Fruit fly (Drosophila melanogaster) whole organism, prepupa: Measurements from ENCODE around the gene CG2126.

Experiments
- Blimp-1 ChIP-seq: fragments of 200-800 bp; sonication (Bioruptor generic); optimal IDR thresholded peaks from 3 replicates; lab custom pipeline; 2017; ENCODE audit warnings: missing biosample characterization, missing genetic modification characterization, mild to moderate bottlenecking, moderate library complexity, missing genetic modification reagents
- CG11902 ChIP-seq: fragments of 200-800 bp; sonication (Bioruptor generic); optimal IDR thresholded peaks from 3 replicates; lab custom pipeline; 2016; ENCODE audit warnings: missing biosample characterization, missing genetic modification characterization
- CG15336 ChIP-seq: fragments of 200-800 bp; sonication (Bioruptor generic); IDR thresholded peaks from 2 replicates; pipeline ENCODE4 v1.3.6; 2022; ENCODE audit warnings: missing biosample characterization, missing genetic modification characterization
- CG4318 ChIP-seq: fragments of 200-800 bp; sonication (Bioruptor generic); optimal IDR thresholded peaks from 3 replicates; lab custom pipeline; 2017; ENCODE audit warnings: missing biosample characterization, mild to moderate bottlenecking, missing genetic modification characterization
- CG9139 ChIP-seq: fragments of 200-800 bp; sonication (Bioruptor generic); optimal IDR thresholded peaks from 3 replicates; lab custom pipeline; 2017; ENCODE audit warnings: missing biosample characterization, mild to moderate bottlenecking, missing genetic modification characterization
- Hr39 ChIP-seq: fragments of 200-800 bp; sonication (Bioruptor generic); optimal IDR thresholded peaks from 2 replicates; lab custom pipeline; 2016; ENCODE audit warnings: missing biosample characterization, missing genetic modification characterization
- OdsH ChIP-seq: fragments of 200-800 bp; sonication (Bioruptor generic); optimal IDR thresholded peaks from 3 replicates; lab custom pipeline; 2016; ENCODE audit warnings: missing biosample characterization, missing genetic modification characterization
- Sox14 ChIP-seq: fragments of 200-800 bp; sonication (Bioruptor generic); optimal IDR thresholded peaks from 3 replicates; lab custom pipeline; 2016; ENCODE audit warnings: missing biosample characterization, missing genetic modification characterization
- fd59A ChIP-seq: fragments of 200-800 bp; sonication (Bioruptor generic); optimal IDR thresholded peaks from 2 replicates; lab custom pipeline; 2017; ENCODE audit warnings: missing biosample characterization, mild to moderate bottlenecking, missing genetic modification characterization, missing genetic modification reagents
- fd85E ChIP-seq: fragments of 200-800 bp; sonication (Bioruptor generic); optimal IDR thresholded peaks from 3 replicates; lab custom pipeline; 2016; ENCODE audit warnings: missing biosample characterization, missing genetic modification characterization
- pdm3 ChIP-seq: fragments of 200-800 bp; sonication (Bioruptor generic); optimal IDR thresholded peaks from 3 replicates; lab custom pipeline; 2016; ENCODE audit warnings: missing biosample characterization, missing genetic modification characterization
- ss ChIP-seq, 2 experiments: fragments of 200-800 bp; sonication (Bioruptor generic); optimal IDR thresholded peaks; 2 replicates in 1 of 2; 3 replicates in 1 of 2; lab custom pipeline; 2017 to 2018; ENCODE audit warnings: mild to moderate bottlenecking in 2 of 2, missing biosample characterization in 2 of 2, missing genetic modification characterization in 2 of 2, moderate library complexity in 1 of 2
- svp ChIP-seq: fragments of 200-800 bp; sonication (Bioruptor generic); peaks from one replicate; lab custom pipeline; 2016; ENCODE audit warnings: missing biosample characterization, missing genetic modification characterization

dm6 chr3R:31764672-31765071 lies 11.8 kb downstream of the CG2126 start, which contains the start of gene CG2150:
- TF ChIP-seq svp (no peak), ss (GFP tag; optimal IDR thresholded peaks at IDR 0.05; lab: Kevin White, UChicago) (no peak), Hr39 (GFP tag; lab: Kevin White, UChicago) (no peak), fd85E (GFP tag; lab: Kevin White, UChicago) (no peak), CG9139 (GFP tag; lab: Kevin White, UChicago) (no peak), fd59A (GFP tag; lab: Kevin White, UChicago) (no peak), CG4318 (GFP tag; lab: Kevin White, UChicago) (no peak), CG15336 (GFP tag; lab: Robert Waterston, UW) (0 out of 2 replicates have a peak, but pooled peaks have one; percentile 19), OdsH (no peak), CG11902 (no peak), pdm3 (GFP tag; lab: Kevin White, UChicago) (no peak), Blimp-1 (no peak), Sox14 (GFP tag; lab: Kevin White, UChicago) (no peak)
